Fruit fly (Drosophila melanogaster) Kc167 (cell line): ENCODE results near the gene Bdp1.

Experiments
- insv ChIP-seq: fragments of >200 bp; optimal IDR thresholded peaks from 3 replicates; lab custom pipeline; 2018; ENCODE audit warnings: missing external identifiers
- psq ChIP-seq: fragments of >200 bp; optimal IDR thresholded peaks from 2 replicates; lab custom pipeline; 2017; ENCODE audit warnings: missing external identifiers

DNA sequence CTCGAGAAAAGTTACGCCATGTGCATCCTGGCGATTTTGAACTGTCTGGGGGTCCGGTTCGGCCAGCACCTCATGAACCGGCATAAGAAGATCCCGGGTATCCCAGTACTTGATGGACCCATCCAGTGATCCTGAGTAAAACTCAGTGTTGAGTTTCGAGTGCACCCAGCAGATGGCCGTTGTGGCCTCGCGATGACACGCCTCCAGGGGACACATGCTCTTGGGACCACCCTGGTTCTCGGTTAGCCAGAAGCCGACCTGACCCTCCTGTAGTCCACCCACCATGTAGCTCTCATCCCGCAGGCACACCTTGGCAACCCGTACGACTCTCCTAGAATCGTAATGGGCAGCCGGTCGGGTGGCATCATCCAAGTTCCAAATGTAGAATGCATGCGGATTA lies 23.7 kb upstream of the Bdp1 start:
- TF ChIP-seq insv (lab: Kevin White, UChicago): no peak
- no peak for TF ChIP-seq psq
